Worm (Caenorhabditis elegans) whole organism, mixed stage, embryonic: ENCODE results near the gene T24B8.3.

ENCODE experiments used
- M03D4.4 ChIP-seq: sonication (generic microtip); optimal IDR thresholded peaks from 2 replicates; lab custom pipeline; 2017; ENCODE audit warnings: mild to moderate bottlenecking, missing genetic modification characterization, missing compliant biosample characterization
- bed-3 ChIP-seq: fragments of 200-800 bp; sonication (Bioruptor generic); optimal IDR thresholded peaks from 3 replicates; lab custom pipeline; 2018; ENCODE audit warnings: mild to moderate bottlenecking, missing genetic modification characterization, moderate library complexity, missing compliant biosample characterization
- blmp-1 ChIP-seq: fragments of 150-350 bp; optimal IDR thresholded peaks from 2 replicates; lab custom pipeline; 2014; ENCODE audit warnings: missing biosample characterization, missing genetic modification characterization
- ceh-39 ChIP-seq: fragments of 150-350 bp; optimal IDR thresholded peaks from 2 replicates; lab custom pipeline; 2014; ENCODE audit warnings: missing biosample characterization, missing genetic modification characterization
- ceh-43 ChIP-seq: fragments of 200-800 bp; sonication (Bioruptor generic); optimal IDR thresholded peaks from 2 replicates; lab custom pipeline; 2018; ENCODE audit warnings: mild to moderate bottlenecking, missing genetic modification characterization, moderate library complexity, missing compliant biosample characterization
- ceh-83 ChIP-seq: fragments of 200-800 bp; sonication (Bioruptor generic); optimal IDR thresholded peaks from 2 replicates; lab custom pipeline; 2018; ENCODE audit warnings: mild to moderate bottlenecking, missing genetic modification characterization, missing compliant biosample characterization
- ces-1 ChIP-seq: fragments of 150-350 bp; optimal IDR thresholded peaks from 2 replicates; lab custom pipeline; 2014; ENCODE audit warnings: missing biosample characterization, missing genetic modification reagents, missing genetic modification characterization
- cnd-1 ChIP-seq: fragments of 200-800 bp; sonication (Bioruptor generic); optimal IDR thresholded peaks from 2 replicates; lab custom pipeline; 2018; ENCODE audit warnings: mild to moderate bottlenecking, missing genetic modification characterization, missing compliant biosample characterization
- drap-1 ChIP-seq: fragments of 200-800 bp; sonication (Bioruptor generic); optimal IDR thresholded peaks from 3 replicates; lab custom pipeline; 2018; ENCODE audit warnings: mild to moderate bottlenecking, missing genetic modification characterization, missing compliant biosample characterization
- elt-1 ChIP-seq: sonication (generic microtip); optimal IDR thresholded peaks from 2 replicates; lab custom pipeline; 2017; ENCODE audit warnings: missing genetic modification characterization, mild to moderate bottlenecking, missing compliant biosample characterization, antibody characterized with exemption, moderate library complexity, borderline replicate concordance; ENCODE audit not compliant: insufficient read depth
- elt-3 ChIP-seq: fragments of 150-350 bp; optimal IDR thresholded peaks from 2 replicates; lab custom pipeline; 2014; ENCODE audit warnings: missing biosample characterization, missing genetic modification characterization
- flh-1 ChIP-seq: fragments of 200-800 bp; sonication (Bioruptor generic); optimal IDR thresholded peaks from 2 replicates; lab custom pipeline; 2018; ENCODE audit warnings: mild to moderate bottlenecking, missing genetic modification characterization, moderate library complexity, missing compliant biosample characterization
- ham-2 ChIP-seq: fragments of 200-800 bp; sonication (Bioruptor generic); optimal IDR thresholded peaks from 2 replicates; lab custom pipeline; 2018; ENCODE audit warnings: mild to moderate bottlenecking, missing genetic modification characterization, missing compliant biosample characterization
- hlh-1 ChIP-seq: fragments of 150-350 bp; optimal IDR thresholded peaks from 2 replicates; lab custom pipeline; 2014; ENCODE audit warnings: missing biosample characterization, missing genetic modification reagents, missing genetic modification characterization
- lin-13 ChIP-seq: fragments of 150-350 bp; optimal IDR thresholded peaks from 2 replicates; lab custom pipeline; 2014; ENCODE audit warnings: missing biosample characterization, missing genetic modification characterization
- lin-32 ChIP-seq: fragments of 200-800 bp; sonication (Bioruptor generic); optimal IDR thresholded peaks from 2 replicates; lab custom pipeline; 2018; ENCODE audit warnings: mild to moderate bottlenecking, missing genetic modification characterization, missing compliant biosample characterization
- lsy-2 ChIP-seq: fragments of 150-350 bp; optimal IDR thresholded peaks from 2 replicates; lab custom pipeline; 2014; ENCODE audit warnings: missing biosample characterization, missing genetic modification characterization
- mab-5 ChIP-seq: fragments of 150-350 bp; optimal IDR thresholded peaks from 2 replicates; lab custom pipeline; 2014; ENCODE audit warnings: missing biosample characterization, missing genetic modification characterization
- mep-1 ChIP-seq: fragments of 150-350 bp; optimal IDR thresholded peaks from 2 replicates; lab custom pipeline; 2017; ENCODE audit warnings: missing biosample characterization, missing genetic modification reagents, missing genetic modification characterization, inconsistent platforms
- mls-2 ChIP-seq: sonication (generic microtip); optimal IDR thresholded peaks from 2 replicates; lab custom pipeline; 2016; ENCODE audit warnings: mild to moderate bottlenecking, missing genetic modification characterization, moderate library complexity, missing compliant biosample characterization
- nhr-12 ChIP-seq: fragments of 150-350 bp; optimal IDR thresholded peaks from 2 replicates; lab custom pipeline; 2014; ENCODE audit warnings: missing biosample characterization, missing genetic modification characterization
- nhr-2 ChIP-seq: fragments of 150-350 bp; optimal IDR thresholded peaks from 2 replicates; lab custom pipeline; 2014; ENCODE audit warnings: missing biosample characterization, missing genetic modification characterization
- nhr-237 ChIP-seq: fragments of 150-350 bp; optimal IDR thresholded peaks from 2 replicates; lab custom pipeline; 2014; ENCODE audit warnings: missing biosample characterization, missing genetic modification characterization
- nhr-28 ChIP-seq: fragments of 150-350 bp; optimal IDR thresholded peaks from 2 replicates; lab custom pipeline; 2014; ENCODE audit warnings: missing biosample characterization, missing genetic modification characterization
- nhr-76 ChIP-seq: sonication (generic microtip); optimal IDR thresholded peaks from 2 replicates; lab custom pipeline; 2017; ENCODE audit warnings: missing biosample characterization, missing genetic modification characterization
- pha-4 ChIP-seq: fragments of 150-350 bp; optimal IDR thresholded peaks from 2 replicates; lab custom pipeline; 2018; ENCODE audit warnings: missing biosample characterization, missing genetic modification reagents, missing genetic modification characterization
- sem-2 ChIP-seq: fragments of 200-800 bp; sonication (Bioruptor generic); optimal IDR thresholded peaks from 2 replicates; lab custom pipeline; 2018; ENCODE audit warnings: mild to moderate bottlenecking, missing genetic modification characterization, missing compliant biosample characterization
- snpc-4 ChIP-seq: fragments of 150-350 bp; optimal IDR thresholded peaks from 2 replicates; lab custom pipeline; 2014; ENCODE audit warnings: missing biosample characterization, missing genetic modification characterization
- sptf-1 ChIP-seq: sonication (generic microtip); optimal IDR thresholded peaks from 2 replicates; lab custom pipeline; 2017; ENCODE audit warnings: mild to moderate bottlenecking, missing genetic modification characterization, moderate library complexity, missing compliant biosample characterization
- tbx-8 ChIP-seq: fragments of 200-800 bp; sonication (Bioruptor generic); optimal IDR thresholded peaks from 2 replicates; lab custom pipeline; 2018; ENCODE audit warnings: mild to moderate bottlenecking, missing genetic modification characterization, moderate library complexity, missing compliant biosample characterization
- unc-120 ChIP-seq: sonication (generic microtip); optimal IDR thresholded peaks from 2 replicates; lab custom pipeline; 2017; ENCODE audit warnings: missing genetic modification characterization, missing compliant biosample characterization; ENCODE audit not compliant: poor library complexity, severe bottlenecking
- unc-39 ChIP-seq: fragments of 150-350 bp; optimal IDR thresholded peaks from 2 replicates; lab custom pipeline; 2014; ENCODE audit warnings: missing biosample characterization, missing genetic modification characterization
- unc-62 ChIP-seq: fragments of 150-350 bp; optimal IDR thresholded peaks from 2 replicates; lab custom pipeline; 2014; ENCODE audit warnings: missing biosample characterization, missing genetic modification reagents, missing genetic modification characterization
- zip-8 ChIP-seq: fragments of 150-350 bp; optimal IDR thresholded peaks from 2 replicates; lab custom pipeline; 2014; ENCODE audit warnings: missing biosample characterization, missing genetic modification characterization
- ztf-11 ChIP-seq: fragments of 150-350 bp; optimal IDR thresholded peaks from 2 replicates; lab custom pipeline; 2014; ENCODE audit warnings: missing biosample characterization, missing genetic modification characterization

The T24B8.3 gene

DNA sequence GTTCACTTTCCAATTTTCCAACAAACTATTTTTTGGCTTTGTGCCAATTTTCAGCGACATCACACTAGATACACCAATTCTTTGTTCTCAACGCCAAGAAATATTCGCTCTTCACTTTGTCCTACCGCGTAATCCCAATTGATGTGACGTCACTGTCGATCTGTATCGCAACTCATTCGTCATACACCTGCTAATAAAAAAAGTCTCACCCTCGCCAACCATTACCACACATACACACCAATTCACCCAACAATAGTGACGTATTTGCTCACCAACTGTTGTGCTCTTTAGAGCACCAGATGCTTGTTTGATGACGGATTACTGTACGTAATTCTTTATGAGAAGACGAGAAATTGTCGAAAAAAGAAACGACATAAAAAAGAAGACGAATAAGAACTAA lies 2.4 kb upstream of the T24B8.3 start:
- TF ChIP-seq nhr-2 (tag; lab: Kevin White, UChicago) (peak; percentile 92), cnd-1 (peak; percentile 81), unc-39 (no peak), nhr-76 (tag; lab: Kevin White, UChicago) (no peak), lsy-2 (peak; percentile 49), zip-8 (peak; percentile 87), sem-2 (GFP tag; lab: Kevin White, UChicago) (no peak), ceh-39 (peak; percentile 26), elt-3 (no peak), lin-32 (GFP tag; lab: Kevin White, UChicago) (peak; percentile 4), nhr-12 (tag; lab: Kevin White, UChicago) (peak; percentile 40), drap-1 (GFP tag; lab: Kevin White, UChicago) (no peak), sptf-1 (tag; lab: Kevin White, UChicago) (no peak), ceh-43 (no peak), blmp-1 (tag; lab: Kevin White, UChicago) (no peak), unc-62 (GFP tag; lab: Kevin White, UChicago) (peak; percentile 57), flh-1 (GFP tag; lab: Kevin White, UChicago) (no peak), unc-120 (tag; lab: Kevin White, UChicago) (no peak), hlh-1 (peak; percentile 71)

DNA sequence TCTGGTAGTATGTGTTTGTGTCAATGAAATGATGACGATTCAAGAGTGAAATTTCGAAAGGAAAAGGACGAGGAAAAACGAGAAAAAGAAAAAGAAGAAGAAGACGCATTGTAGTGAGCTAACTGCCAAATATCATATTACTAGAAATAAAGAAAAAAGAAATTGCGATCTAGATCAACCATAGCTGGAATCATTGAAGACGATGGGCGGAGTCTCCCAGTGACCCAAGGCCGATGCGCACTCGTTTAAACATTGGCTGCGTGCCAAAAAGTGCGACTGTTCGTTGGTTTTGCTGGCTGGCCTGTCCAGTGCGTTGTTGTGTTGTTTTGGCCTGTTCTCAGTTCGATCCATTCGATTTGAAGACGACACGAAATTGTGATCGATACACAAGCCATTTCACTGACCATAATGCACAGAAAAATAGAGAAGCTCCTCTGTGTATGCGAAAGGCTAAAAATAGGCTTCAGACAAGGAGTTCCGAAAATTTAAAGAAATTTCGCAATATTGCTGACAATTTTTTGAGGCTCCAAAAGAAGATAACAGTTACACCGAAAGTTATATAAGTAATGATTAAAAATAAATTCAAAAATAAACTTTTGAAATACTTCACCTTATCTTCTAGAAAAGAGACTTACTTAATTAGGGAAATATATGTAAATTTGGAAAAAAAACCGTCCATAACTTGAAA lies 1.5 kb upstream of the T24B8.3 start:
- TF ChIP-seq unc-39 (no peak), nhr-28 (tag; lab: Kevin White, UChicago) (no peak), cnd-1 (no peak), snpc-4 (no peak), elt-3 (no peak), mab-5 (tag; lab: Kevin White, UChicago) (no peak), M03D4.4 (tag; lab: Kevin White, UChicago) (no peak), elt-1 (no peak), blmp-1 (tag; lab: Kevin White, UChicago) (no peak), pha-4 (tag; lab: Kevin White, UChicago) (no peak)
- TF ChIP-seq, all 35 proteins: peak for 0

DNA sequence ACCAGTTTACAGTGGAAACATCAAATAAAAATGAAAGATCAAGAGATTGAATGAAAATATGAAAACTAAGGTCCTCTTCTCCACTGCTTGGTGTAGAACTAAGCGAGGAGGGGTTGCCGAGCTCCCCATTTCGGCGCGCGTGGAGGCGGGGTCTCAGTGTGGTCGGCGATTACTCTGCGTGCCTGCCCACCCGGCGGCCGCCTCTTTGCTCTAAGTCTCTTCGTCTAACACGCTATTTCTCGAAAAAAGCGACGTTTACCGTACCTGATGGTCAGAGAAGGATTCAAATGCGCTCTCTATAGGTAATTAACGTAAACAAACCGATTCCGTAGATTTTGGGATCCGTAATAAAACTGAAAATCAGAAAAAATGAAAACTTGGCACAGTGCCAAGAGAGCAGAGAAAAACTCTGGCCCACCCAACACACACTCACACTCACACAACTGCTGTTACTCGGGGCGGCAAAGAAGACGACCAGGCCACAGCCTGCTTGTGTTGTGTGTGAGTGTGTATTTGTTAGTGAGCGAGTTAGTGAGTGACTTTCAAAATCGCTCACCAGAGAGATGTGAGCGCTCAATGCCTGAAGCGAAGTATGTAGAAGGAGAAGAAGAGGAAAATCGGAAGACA lies 733 bp upstream of the T24B8.3 start:
- TF ChIP-seq unc-62 (GFP tag; lab: Kevin White, UChicago), result peak; percentile 1
- peak; percentile 49 for TF ChIP-seq sptf-1 (tag; lab: Kevin White, UChicago)
- TF ChIP-seq lin-32 (GFP tag; lab: Kevin White, UChicago), result no peak
- no peak for TF ChIP-seq sem-2 (GFP tag; lab: Kevin White, UChicago)
- TF ChIP-seq nhr-28 (tag; lab: Kevin White, UChicago), result no peak
- TF ChIP-seq unc-120 (tag; lab: Kevin White, UChicago), result no peak
- TF ChIP-seq blmp-1 (tag; lab: Kevin White, UChicago), result no peak
- TF ChIP-seq elt-1, result no peak
- no peak for TF ChIP-seq flh-1 (GFP tag; lab: Kevin White, UChicago)
- TF ChIP-seq ces-1, result peak; percentile 76
- TF ChIP-seq cnd-1, result peak; percentile 22
- TF ChIP-seq nhr-12 (tag; lab: Kevin White, UChicago), result no peak
- TF ChIP-seq ztf-11 (tag; lab: Kevin White, UChicago), result no peak
- TF ChIP-seq ceh-83 (GFP tag; lab: Kevin White, UChicago), result no peak
- TF ChIP-seq snpc-4, result no peak
- TF ChIP-seq pha-4 (tag; lab: Kevin White, UChicago), result peak; percentile 26
- no peak for TF ChIP-seq M03D4.4 (tag; lab: Kevin White, UChicago)
- peak; percentile 66 for TF ChIP-seq nhr-2 (tag; lab: Kevin White, UChicago)
- peak; percentile 31 for TF ChIP-seq ceh-43
- peak; percentile 53 for TF ChIP-seq mls-2 (tag; lab: Kevin White, UChicago)
- TF ChIP-seq ham-2 (GFP tag; lab: Kevin White, UChicago), result peak; percentile 5
- TF ChIP-seq bed-3 (GFP tag; lab: Kevin White, UChicago), result no peak
- TF ChIP-seq nhr-237 (tag; lab: Kevin White, UChicago), result peak; percentile 22
- TF ChIP-seq tbx-8 (GFP tag; lab: Kevin White, UChicago), result no peak
- TF ChIP-seq lin-13 (tag; lab: Kevin White, UChicago), result peak; percentile 49
- peak; percentile 92 for TF ChIP-seq hlh-1
- no peak for TF ChIP-seq drap-1 (GFP tag; lab: Kevin White, UChicago)
- no peak for TF ChIP-seq elt-3
- no peak for TF ChIP-seq mab-5 (tag; lab: Kevin White, UChicago)
- no peak for TF ChIP-seq zip-8
- TF ChIP-seq nhr-76 (tag; lab: Kevin White, UChicago), result no peak
- TF ChIP-seq unc-39, result no peak
- TF ChIP-seq mep-1, result peak; percentile 40
- TF ChIP-seq ceh-39, result no peak
- TF ChIP-seq lsy-2, result peak; percentile 16
